Fruit fly (Drosophila melanogaster): ENCODE measurements around the gene CG14452.

CG14452 gene

dm6 chr3L:22669275-22670006, 26.3 kb upstream of the CG14452 start, which contains the start of gene Jhbp6:
TSS of gene Jhbp6 (plus strand) at chr3L:22669956.
- TF ChIP-seq rgr (GFP tag; optimal IDR thresholded peaks at IDR 0.05), result peak; percentile 12
- TF ChIP-seq Rel (GFP tag; optimal IDR thresholded peaks at IDR 0.05), result no peak
- peak; percentile 13 for TF ChIP-seq Rel (tag; optimal IDR thresholded peaks at IDR 0.05)
- TF ChIP-seq CG9705 (GFP tag; optimal IDR thresholded peaks at IDR 0.05), result no peak
- TF ChIP-seq sage (GFP tag; optimal IDR thresholded peaks at IDR 0.05), result no peak

- TF ChIP-seq dl (GFP tag; optimal IDR thresholded peaks at IDR 0.05; ENCODE audit: insufficient read depth in 1 of 2, partially characterized antibody in 2 of 2), result no peak
- TF ChIP-seq ey (GFP tag; optimal IDR thresholded peaks at IDR 0.05), result no peak
- TF ChIP-seq Rel (GFP tag; optimal IDR thresholded peaks at IDR 0.05), result no peak
- no peak for TF ChIP-seq Rel (tag; optimal IDR thresholded peaks at IDR 0.05)
- TF ChIP-seq rgr (GFP tag; optimal IDR thresholded peaks at IDR 0.05), result no peak
- TF ChIP-seq h (GFP tag; optimal IDR thresholded peaks at IDR 0.05), result no peak
Observed at dm6 chr3L:22670174-22670573, 25.6 kb upstream of the CG14452 start.

DNA sequence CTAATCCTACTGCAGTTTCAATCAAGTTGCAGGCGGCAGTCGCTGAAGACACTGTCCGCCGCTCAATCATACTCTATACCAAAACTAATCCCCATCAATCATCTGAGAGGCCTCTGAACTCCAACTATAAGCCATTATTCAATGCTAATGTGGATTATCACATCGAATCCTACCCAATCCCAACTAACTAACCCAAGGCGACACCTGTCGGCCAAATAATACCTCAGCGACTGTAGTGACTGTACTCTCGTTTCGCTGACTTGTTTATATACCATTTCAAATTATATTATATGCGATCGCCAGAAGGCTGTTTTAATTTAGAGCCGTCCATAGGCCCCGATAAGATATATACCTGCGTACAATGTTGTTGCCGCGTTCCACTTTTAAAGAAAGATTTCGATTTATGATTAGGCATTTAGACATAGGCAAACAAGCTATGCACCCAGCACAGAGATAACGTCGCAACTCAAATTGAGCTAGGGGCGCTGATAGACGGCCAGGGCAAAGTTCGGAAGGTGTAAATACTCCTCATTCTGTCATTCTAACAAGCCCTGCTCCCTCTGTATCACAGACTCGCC, 24.0 kb upstream of the CG14452 start:
- TF ChIP-seq woc (GFP tag; optimal IDR thresholded peaks at IDR 0.05) (no peak), N (GFP tag; optimal IDR thresholded peaks at IDR 0.05) (no peak), rgr (GFP tag; optimal IDR thresholded peaks at IDR 0.05) (no peak), jim (GFP tag; optimal IDR thresholded peaks at IDR 0.05) (no peak), Jra (GFP tag; optimal IDR thresholded peaks at IDR 0.05) (no peak), Dfd (GFP tag; optimal IDR thresholded peaks at IDR 0.05) (no peak), dsf (GFP tag; optimal IDR thresholded peaks at IDR 0.05; ENCODE audit: borderline replicate concordance) (no peak), HLH106 (tag; optimal IDR thresholded peaks at IDR 0.05) (no peak), br (GFP tag; optimal IDR thresholded peaks at IDR 0.05) (no peak), Myc (optimal IDR thresholded peaks at IDR 0.05) (no peak), tai (GFP tag; optimal IDR thresholded peaks at IDR 0.05) (no peak), usp (GFP tag; optimal IDR thresholded peaks at IDR 0.05) (no peak), brk (GFP tag; optimal IDR thresholded peaks at IDR 0.05) (no peak), psq (GFP tag; optimal IDR thresholded peaks at IDR 0.05) (no peak), ey (GFP tag; optimal IDR thresholded peaks at IDR 0.05) (no peak), dmrt93B (GFP tag; optimal IDR thresholded peaks at IDR 0.05) (no peak), pan (optimal IDR thresholded peaks at IDR 0.05) (no peak)

dm6 chr3L:22680932-22681331, 14.8 kb upstream of the CG14452 start:
- TF ChIP-seq sv (GFP tag; optimal IDR thresholded peaks at IDR 0.05), result no peak
- TF ChIP-seq dmrt93B (GFP tag; optimal IDR thresholded peaks at IDR 0.05), result no peak
- TF ChIP-seq Hr78 (GFP tag; optimal IDR thresholded peaks at IDR 0.05), result no peak
- no peak for TF ChIP-seq CG9705 (GFP tag; optimal IDR thresholded peaks at IDR 0.05)
- no peak for TF ChIP-seq jim (GFP tag; optimal IDR thresholded peaks at IDR 0.05)
- TF ChIP-seq GATAd (GFP tag; optimal IDR thresholded peaks at IDR 0.05), result no peak
- TF ChIP-seq rgr (GFP tag; optimal IDR thresholded peaks at IDR 0.05), result no peak
- no peak for TF ChIP-seq CG32264 (GFP tag; optimal IDR thresholded peaks at IDR 0.05)

DNA sequence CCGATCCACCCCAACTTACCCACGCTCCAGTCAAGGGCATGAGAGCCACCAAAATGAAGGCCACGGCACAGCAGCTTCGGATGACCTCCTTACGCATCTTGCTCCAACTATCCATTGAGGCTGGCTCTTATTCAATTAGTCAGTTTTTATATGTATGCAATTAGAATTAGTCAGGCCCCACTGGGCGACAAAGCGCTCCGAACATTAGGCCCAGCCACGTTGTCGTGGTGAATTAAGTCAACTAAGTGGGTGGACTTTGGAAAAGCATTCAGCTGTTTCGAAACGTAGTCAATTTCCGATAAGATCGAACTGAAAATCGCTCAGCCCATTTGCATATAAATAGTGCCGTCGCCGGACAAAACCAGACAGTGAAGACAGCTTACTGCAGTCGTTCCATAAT, 8.8 kb upstream of the CG14452 start, which contains the start of the genes CG14455 and CG14456:
Gene CG14455 (minus strand): TSS at position 101 of the 400 bp plus-strand sequence.
Gene CG14456 (plus strand): TSS at position 236 of the 400 bp plus-strand sequence.
- TF ChIP-seq h (GFP tag; optimal IDR thresholded peaks at IDR 0.05) (no peak), Mio (GFP tag; optimal IDR thresholded peaks at IDR 0.05) (no peak), CrebA (GFP tag; optimal IDR thresholded peaks at IDR 0.05; ENCODE audit: borderline replicate concordance) (no peak), dl (GFP tag; optimal IDR thresholded peaks at IDR 0.05; ENCODE audit: insufficient read depth in 1 of 2, partially characterized antibody in 2 of 2) (no peak), Jra (GFP tag; optimal IDR thresholded peaks at IDR 0.05) (no peak), Dif (GFP tag; optimal IDR thresholded peaks at IDR 0.05; ENCODE audit: partially characterized antibody) (no peak), sv (GFP tag; optimal IDR thresholded peaks at IDR 0.05) (no peak)

Measured in whole organism, wandering third instar larva.